Worm (Caenorhabditis elegans): ENCODE measurements around the gene C54F6.12.

DNA sequence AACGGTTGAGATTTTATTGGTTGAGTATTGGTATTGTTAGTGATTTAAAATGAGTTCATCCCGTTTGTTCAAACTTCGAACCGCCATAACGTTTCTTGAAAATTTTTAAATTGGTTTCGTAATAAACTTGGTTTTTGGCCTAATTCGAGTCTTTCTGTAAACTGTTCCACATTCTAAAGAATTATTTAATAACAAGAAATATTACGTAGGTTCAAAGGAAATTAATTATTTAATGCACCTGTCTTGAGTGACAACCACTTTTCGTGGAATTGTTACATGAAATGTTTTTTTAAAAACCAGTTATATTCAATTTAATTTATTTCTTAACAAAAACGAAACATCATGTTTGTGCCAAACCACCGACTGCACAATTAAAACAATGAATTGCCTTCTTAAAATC, 36.7 kb downstream of the C54F6.12 start:
- TF ChIP-seq egl-44 (GFP tag; IDR thresholded peaks at IDR 0.05) (no peak), repo-1 (tag; optimal IDR thresholded peaks at IDR 0.05) (no peak), C06A6.2 (GFP tag; conservative IDR thresholded peaks at IDR 0.05) (no peak), rec-8 (tag; optimal IDR thresholded peaks at IDR 0.05) (no peak), F10E7.11 (tag; optimal IDR thresholded peaks at IDR 0.05) (no peak), die-1 (tag; optimal IDR thresholded peaks at IDR 0.05) (no peak), chd-7 (tag; optimal IDR thresholded peaks at IDR 0.05) (no peak), B0019.2 (GFP tag; conservative IDR thresholded peaks at IDR 0.05) (no peak)
